Worm (Caenorhabditis elegans): Measurements from ENCODE around the gene K02D10.4.
A peak's percentile ranks its signal among the peaks of the same experiment; 100 is the strongest.

K02D10.4 gene

ce11 chrIII:8763111-8763510 is 16.7 kb downstream of the K02D10.4 start:
- no peak for TF ChIP-seq efl-1 (optimal IDR thresholded peaks at IDR 0.05)
- TF ChIP-seq efl-1 (GFP tag; optimal IDR thresholded peaks at IDR 0.05 in 1 of 2), result peak in 1 of 2 experiments; percentile 79
- no peak for TF ChIP-seq lin-15B (tag; optimal IDR thresholded peaks at IDR 0.05)

ce11 chrIII:8762016-8762415 is 17.8 kb downstream of the K02D10.4 start:
- TF ChIP-seq zag-1 (tag; optimal IDR thresholded peaks at IDR 0.05), result no peak
- TF ChIP-seq mab-9 (GFP tag; IDR thresholded peaks at IDR 0.05), result no peak
- no peak for TF ChIP-seq vab-15 (tag; optimal IDR thresholded peaks at IDR 0.05)
- TF ChIP-seq pax-3 (tag; optimal IDR thresholded peaks at IDR 0.05), result no peak
- TF ChIP-seq fkh-10 (GFP tag; optimal IDR thresholded peaks at IDR 0.05), result no peak
- no peak for TF ChIP-seq snpc-4 (tag; optimal IDR thresholded peaks at IDR 0.05)
- TF ChIP-seq lin-14 (GFP tag; optimal IDR thresholded peaks at IDR 0.05), result no peak
- peak; percentile 21 for TF ChIP-seq fkh-4 (tag; optimal IDR thresholded peaks at IDR 0.05; ENCODE audit: borderline replicate concordance)
- TF ChIP-seq C16A3.4 (tag; optimal IDR thresholded peaks at IDR 0.05), result no peak
- peak; percentile 56 for TF ChIP-seq dsc-1 (tag; optimal IDR thresholded peaks at IDR 0.05)

- no peak for TF ChIP-seq hlh-4 (tag; optimal IDR thresholded peaks at IDR 0.05)
- peak; percentile 7 for TF ChIP-seq fkh-4 (tag; optimal IDR thresholded peaks at IDR 0.05; ENCODE audit: borderline replicate concordance)
- no peak for TF ChIP-seq unc-30 (tag; optimal IDR thresholded peaks at IDR 0.05)
- TF ChIP-seq fkh-8 (tag; optimal IDR thresholded peaks at IDR 0.05), result no peak
- TF ChIP-seq efl-1 (optimal IDR thresholded peaks at IDR 0.05), result no peak
- peak in 1 of 2 experiments; percentile 86 for TF ChIP-seq efl-1 (GFP tag; optimal IDR thresholded peaks at IDR 0.05 in 1 of 2)
- TF ChIP-seq dsc-1 (tag; optimal IDR thresholded peaks at IDR 0.05), result peak; percentile 66
- no peak for TF ChIP-seq egl-27 (tag; optimal IDR thresholded peaks at IDR 0.05)
- TF ChIP-seq mep-1 (tag; optimal IDR thresholded peaks at IDR 0.05), result no peak
- no peak for TF ChIP-seq lin-35 (GFP tag; optimal IDR thresholded peaks at IDR 0.05)
- no peak for TF ChIP-seq lin-13 (GFP tag; optimal IDR thresholded peaks at IDR 0.05)
- no peak for TF ChIP-seq lsy-2 (tag; optimal IDR thresholded peaks at IDR 0.05)
- no peak for TF ChIP-seq elt-3 (tag; optimal IDR thresholded peaks at IDR 0.05)
- no peak for TF ChIP-seq lin-39 (tag; optimal IDR thresholded peaks at IDR 0.05)
- no peak for TF ChIP-seq hlh-17 (GFP tag; optimal IDR thresholded peaks at IDR 0.05; ENCODE audit: borderline replicate concordance)
These were observed 18.7 kb downstream of the K02D10.4 start, which contains the start of gene aak-1 for ce11 chrIII:8761040-8761654. aak-1 (minus strand) TSS chrIII:8761090.

- TF ChIP-seq nhr-77 (tag; optimal IDR thresholded peaks at IDR 0.05) (no peak), dpl-1 (GFP tag; optimal IDR thresholded peaks at IDR 0.05) (peak in 2 of 3 experiments; percentile 25 to 58), nhr-71 (tag; optimal IDR thresholded peaks at IDR 0.05) (peak; percentile 22), jun-1 (tag; optimal IDR thresholded peaks at IDR 0.05) (no peak), swsn-7 (tag; optimal IDR thresholded peaks at IDR 0.05) (peak; percentile 2), skn-1 (tag; optimal IDR thresholded peaks at IDR 0.05) (no peak), lin-39 (tag; optimal IDR thresholded peaks at IDR 0.05) (no peak), nhr-84 (tag; optimal IDR thresholded peaks at IDR 0.05) (no peak), sup-37 (GFP tag; optimal IDR thresholded peaks at IDR 0.05) (no peak), mef-2 (tag; optimal IDR thresholded peaks at IDR 0.05) (no peak), efl-1 (optimal IDR thresholded peaks at IDR 0.05) (peak; percentile 15 to 45), efl-1 (GFP tag; optimal IDR thresholded peaks at IDR 0.05 in 1 of 2) (peak; percentile 26 to 89), blmp-1 (tag; optimal IDR thresholded peaks at IDR 0.05) (peak; percentile 35), nhr-12 (tag; optimal IDR thresholded peaks at IDR 0.05) (no peak), mep-1 (tag; optimal IDR thresholded peaks at IDR 0.05) (peak; percentile 25), lin-35 (GFP tag; optimal IDR thresholded peaks at IDR 0.05) (peak; percentile 19 to 51), lin-13 (GFP tag; optimal IDR thresholded peaks at IDR 0.05) (no peak), nhr-85 (tag) (peak; percentile 40), nhr-11 (tag; optimal IDR thresholded peaks at IDR 0.05) (no peak), snu-23 (GFP tag; optimal IDR thresholded peaks at IDR 0.05) (peak; percentile 24), lsy-2 (tag; optimal IDR thresholded peaks at IDR 0.05) (peak; percentile 14 to 61)
These were observed 25.1 kb downstream of the K02D10.4 start, which contains the start of gene tomm-70 for ce11 chrIII:8754682-8755081. tomm-70 (minus strand) TSS chrIII:8754750.
